Worm (Caenorhabditis elegans) whole organism, young adult: ENCODE measurements around the gene R08C7.4.

Source experiments
- B0035.1 ChIP-seq: sonication (generic microtip); optimal IDR thresholded peaks from 2 replicates; lab custom pipeline; 2016; ENCODE audit warnings: missing genetic modification characterization, mild to moderate bottlenecking, missing compliant biosample characterization, missing genotype, missing genetic modification reagents
- C06A6.2 ChIP-seq: fragments of 200-800 bp; sonication (Bioruptor generic); conservative IDR thresholded peaks from 2 replicates; pipeline ENCODE4 v1.3.6; 2022; ENCODE audit warnings: missing genetic modification characterization, missing compliant biosample characterization
- C17E4.6 ChIP-seq: fragments of 200-800 bp; sonication (Bioruptor generic); IDR thresholded peaks from 2 replicates; pipeline ENCODE4 v1.3.6; 2022; ENCODE audit warnings: missing genetic modification reagents, missing genetic modification characterization, missing compliant biosample characterization
- D2030.7 ChIP-seq: fragments of 200-800 bp; sonication (Bioruptor generic); IDR thresholded peaks from 2 replicates; pipeline ENCODE4 v1.3.6; 2022; ENCODE audit warnings: missing genetic modification reagents, missing genetic modification characterization, missing compliant biosample characterization
- F33H1.4 ChIP-seq: fragments of 200-800 bp; sonication (Bioruptor generic); IDR thresholded peaks from 2 replicates; pipeline ENCODE4 v1.3.6; 2022; ENCODE audit warnings: missing genetic modification reagents, missing genetic modification characterization, missing compliant biosample characterization
- F55B11.4 ChIP-seq: sonication (generic microtip); optimal IDR thresholded peaks from 2 replicates; lab custom pipeline; 2016; ENCODE audit warnings: missing compliant biosample characterization, missing genetic modification characterization, borderline replicate concordance; ENCODE audit not compliant: insufficient read depth
- T26A5.8 ChIP-seq: sonication (generic microtip); optimal IDR thresholded peaks from 2 replicates; lab custom pipeline; 2016; ENCODE audit warnings: missing genetic modification characterization, missing compliant biosample characterization
- Y53G8AR.9 ChIP-seq: fragments of 200-800 bp; sonication (Bioruptor generic); conservative IDR thresholded peaks from 2 replicates; pipeline ENCODE4 v1.3.6; 2022; ENCODE audit warnings: missing genetic modification reagents, missing genetic modification characterization, missing compliant biosample characterization
- Y79H2A.3 ChIP-seq: fragments of 200-800 bp; sonication (Bioruptor generic); conservative IDR thresholded peaks from 2 replicates; pipeline ENCODE4 v1.3.6; 2022; ENCODE audit warnings: missing genetic modification reagents, missing genetic modification characterization, missing compliant biosample characterization
- akir-1 ChIP-seq: fragments of 200-800 bp; sonication (Bioruptor generic); optimal IDR thresholded peaks from 2 replicates; lab custom pipeline; 2018; ENCODE audit warnings: mild to moderate bottlenecking, missing genetic modification characterization, moderate library complexity, missing compliant biosample characterization
- aptf-2 ChIP-seq: fragments of 200-800 bp; sonication (Bioruptor generic); conservative IDR thresholded peaks from 2 replicates; pipeline ENCODE4 v1.3.6; 2022; ENCODE audit warnings: missing genetic modification reagents, missing genetic modification characterization, missing compliant biosample characterization
- attf-3 ChIP-seq: fragments of 200-800 bp; sonication (Bioruptor generic); conservative IDR thresholded peaks from 2 replicates; pipeline ENCODE4 v1.3.6; 2022; ENCODE audit warnings: missing genetic modification reagents, missing genetic modification characterization, missing compliant biosample characterization
- attf-5 ChIP-seq: fragments of 200-800 bp; sonication (Bioruptor generic); optimal IDR thresholded peaks from 2 replicates; lab custom pipeline; 2018; ENCODE audit warnings: mild to moderate bottlenecking, missing genetic modification characterization, missing compliant biosample characterization
- attf-6 ChIP-seq: fragments of 200-800 bp; sonication (Bioruptor generic); IDR thresholded peaks from 2 replicates; pipeline ENCODE4 v1.3.6; 2022; ENCODE audit warnings: missing genetic modification reagents, missing genetic modification characterization, missing compliant biosample characterization
- bed-1 ChIP-seq: fragments of 200-800 bp; sonication (Bioruptor generic); IDR thresholded peaks from 2 replicates; pipeline ENCODE4 v1.3.6; 2022; ENCODE audit warnings: missing genetic modification reagents, missing genetic modification characterization, missing compliant biosample characterization
- cebp-1 ChIP-seq, 2 experiments: fragments of 200-800 bp in 1 of 2; sonication (Bioruptor generic) in 1 of 2; sonication (generic microtip) in 1 of 2; IDR thresholded peaks in 1 of 2; optimal IDR thresholded peaks in 1 of 2; 2 replicates each; pipeline versions ENCODE4 v1.3.6 to Lab custom; 2017 to 2022; ENCODE audit warnings: missing compliant biosample characterization in 2 of 2, missing genetic modification characterization in 2 of 2, mild to moderate bottlenecking in 1 of 2, missing genetic modification reagents in 1 of 2, moderate library complexity in 1 of 2
- cebp-2 ChIP-seq: fragments of 200-800 bp; sonication (Bioruptor generic); IDR thresholded peaks from 2 replicates; pipeline ENCODE4 v1.3.6; 2022; ENCODE audit warnings: missing genetic modification characterization, missing compliant biosample characterization
- ceh-27 ChIP-seq: fragments of 200-800 bp; sonication (Bioruptor generic); optimal IDR thresholded peaks from 2 replicates; lab custom pipeline; 2018; ENCODE audit warnings: mild to moderate bottlenecking, missing genetic modification characterization, moderate library complexity, missing compliant biosample characterization
- ceh-40 ChIP-seq: fragments of 200-800 bp; sonication (Bioruptor generic); IDR thresholded peaks from 2 replicates; pipeline ENCODE4 v1.3.6; 2022; ENCODE audit warnings: missing genetic modification characterization, missing compliant biosample characterization
- die-1 ChIP-seq: sonication (generic microtip); optimal IDR thresholded peaks from 2 replicates; lab custom pipeline; 2016; ENCODE audit warnings: missing genotype, mild to moderate bottlenecking, missing genetic modification characterization, missing compliant biosample characterization
- dpff-1 ChIP-seq: sonication (generic microtip); optimal IDR thresholded peaks from 2 replicates; lab custom pipeline; 2017; ENCODE audit warnings: mild to moderate bottlenecking, missing genetic modification characterization, missing compliant biosample characterization
- dpl-1 ChIP-seq: fragments of 150-350 bp; optimal IDR thresholded peaks from 2 replicates; lab custom pipeline; 2014; ENCODE audit warnings: missing biosample characterization, missing genetic modification reagents, missing genetic modification characterization
- efl-1 ChIP-seq: fragments of 150-350 bp; optimal IDR thresholded peaks from 2 replicates; lab custom pipeline; 2014; ENCODE audit warnings: missing biosample characterization, missing genetic modification reagents, missing genetic modification characterization
- egrh-3 ChIP-seq: fragments of 200-800 bp; sonication (Bioruptor generic); IDR thresholded peaks from 2 replicates; pipeline ENCODE4 v1.3.6; 2022; ENCODE audit warnings: missing genetic modification reagents, missing genetic modification characterization, missing compliant biosample characterization
- fkh-3 ChIP-seq: sonication (generic microtip); optimal IDR thresholded peaks from 2 replicates; lab custom pipeline; 2016; ENCODE audit warnings: mild to moderate bottlenecking, missing genetic modification characterization, missing compliant biosample characterization
- gei-17 ChIP-seq: fragments of 200-800 bp; sonication (Bioruptor generic); optimal IDR thresholded peaks from 2 replicates; lab custom pipeline; 2018; ENCODE audit warnings: mild to moderate bottlenecking, missing genetic modification characterization, missing compliant biosample characterization
- hlh-26 ChIP-seq: fragments of 200-800 bp; sonication (Bioruptor generic); conservative IDR thresholded peaks from 2 replicates; pipeline ENCODE4 v1.3.6; 2022; ENCODE audit warnings: missing genetic modification reagents, missing genetic modification characterization, missing compliant biosample characterization
- hmg-1.2 ChIP-seq: fragments of 200-800 bp; sonication (Bioruptor generic); IDR thresholded peaks from 2 replicates; pipeline ENCODE4 v1.3.6; 2022; ENCODE audit warnings: missing genetic modification reagents, missing genetic modification characterization, missing compliant biosample characterization
- lag-1 ChIP-seq: fragments of 200-800 bp; sonication (Bioruptor generic); IDR thresholded peaks from 2 replicates; pipeline ENCODE4 v1.3.6; 2022; ENCODE audit warnings: missing genetic modification reagents, missing genetic modification characterization, missing compliant biosample characterization
- lin-54 ChIP-seq: fragments of 200-800 bp; sonication (Bioruptor generic); optimal IDR thresholded peaks from 2 replicates; lab custom pipeline; 2018; ENCODE audit warnings: mild to moderate bottlenecking, missing genetic modification characterization, missing compliant biosample characterization
- lsy-27 ChIP-seq: sonication (generic microtip); optimal IDR thresholded peaks from 2 replicates; lab custom pipeline; 2017; ENCODE audit warnings: missing genetic modification characterization, mild to moderate bottlenecking, missing compliant biosample characterization, antibody characterized with exemption, missing genotype, borderline replicate concordance; ENCODE audit not compliant: insufficient read depth
- madf-3 ChIP-seq: fragments of 200-800 bp; sonication (Bioruptor generic); IDR thresholded peaks from 2 replicates; pipeline ENCODE4 v1.3.6; 2022; ENCODE audit warnings: missing genetic modification reagents, missing genetic modification characterization, missing compliant biosample characterization
- madf-8 ChIP-seq: fragments of 200-800 bp; sonication (Bioruptor generic); conservative IDR thresholded peaks from 2 replicates; pipeline ENCODE4 v1.3.6; 2022; ENCODE audit warnings: missing genetic modification reagents, missing genetic modification characterization, missing compliant biosample characterization
- mcd-1 ChIP-seq: fragments of 200-800 bp; sonication (Bioruptor generic); IDR thresholded peaks from 2 replicates; pipeline ENCODE4 v1.3.6; 2022; ENCODE audit warnings: missing genetic modification reagents, missing genetic modification characterization, missing compliant biosample characterization
- mel-28 ChIP-seq: sonication (generic microtip); optimal IDR thresholded peaks from 2 replicates; lab custom pipeline; 2016; ENCODE audit warnings: borderline replicate concordance, mild to moderate bottlenecking, missing genetic modification characterization, missing compliant biosample characterization
- mes-4 ChIP-seq: sonication (generic microtip); optimal IDR thresholded peaks from 2 replicates; lab custom pipeline; 2016; ENCODE audit warnings: missing genotype, missing genetic modification characterization, missing compliant biosample characterization
- mxl-1 ChIP-seq: sonication (generic microtip); optimal IDR thresholded peaks from 2 replicates; lab custom pipeline; 2016; ENCODE audit warnings: missing genetic modification characterization, missing compliant biosample characterization
- nfya-1 ChIP-seq: sonication (generic microtip); optimal IDR thresholded peaks from 2 replicates; lab custom pipeline; 2017; ENCODE audit warnings: antibody characterized with exemption, missing compliant biosample characterization, missing genetic modification characterization, borderline replicate concordance; ENCODE audit not compliant: insufficient read depth
- nhr-120 ChIP-seq: fragments of 200-800 bp; sonication (Bioruptor generic); IDR thresholded peaks from 2 replicates; pipeline ENCODE4 v1.3.6; 2022; ENCODE audit warnings: missing genetic modification characterization, missing compliant biosample characterization
- nhr-27 ChIP-seq: fragments of 200-800 bp; sonication (Bioruptor generic); optimal IDR thresholded peaks from 2 replicates; lab custom pipeline; 2018; ENCODE audit warnings: mild to moderate bottlenecking, missing genetic modification characterization, moderate library complexity, missing compliant biosample characterization
- rec-8 ChIP-seq, 2 experiments: sonication (generic microtip); optimal IDR thresholded peaks; 2 replicates each; lab custom pipeline; 2016; ENCODE audit warnings: mild to moderate bottlenecking in 2 of 2, missing genetic modification characterization in 2 of 2, missing genetic modification reagents in 2 of 2, missing genotype in 2 of 2, missing biosample characterization in 1 of 2, missing compliant biosample characterization in 1 of 2, moderate library complexity in 1 of 2
- rpc-1 ChIP-seq, 2 experiments: fragments of 150-350 bp in 1 of 2; sonication (generic microtip) in 1 of 2; optimal IDR thresholded peaks; 2 replicates each; lab custom pipeline; 2014 to 2018; ENCODE audit warnings: missing biosample characterization in 1 of 2, missing genetic modification characterization in 1 of 2, missing genetic modification reagents in 1 of 2, missing genotype in 1 of 2
- sea-2 ChIP-seq: fragments of 200-800 bp; sonication (Bioruptor generic); IDR thresholded peaks from 2 replicates; pipeline ENCODE4 v1.3.6; 2022; ENCODE audit warnings: missing genetic modification characterization, missing compliant biosample characterization
- snpc-3.4 ChIP-seq: sonication (generic microtip); optimal IDR thresholded peaks from 2 replicates; lab custom pipeline; 2017; ENCODE audit warnings: missing genetic modification characterization, mild to moderate bottlenecking, missing compliant biosample characterization, antibody characterized with exemption, moderate library complexity, missing genotype, missing genetic modification reagents
- zfh-2 ChIP-seq: fragments of 200-800 bp; sonication (Bioruptor generic); conservative IDR thresholded peaks from 2 replicates; pipeline ENCODE4 v1.3.6; 2022; ENCODE audit warnings: missing genetic modification reagents, missing genetic modification characterization, missing compliant biosample characterization
- ztf-28 ChIP-seq: fragments of 200-800 bp; sonication (Bioruptor generic); IDR thresholded peaks from 2 replicates; pipeline ENCODE4 v1.3.6; 2022; ENCODE audit warnings: missing genetic modification reagents, missing genetic modification characterization, missing compliant biosample characterization
- ztf-3 ChIP-seq: fragments of 200-800 bp; sonication (Bioruptor generic); optimal IDR thresholded peaks from 2 replicates; lab custom pipeline; 2018; ENCODE audit warnings: mild to moderate bottlenecking, missing genetic modification characterization, missing compliant biosample characterization

Gene R08C7.4

DNA sequence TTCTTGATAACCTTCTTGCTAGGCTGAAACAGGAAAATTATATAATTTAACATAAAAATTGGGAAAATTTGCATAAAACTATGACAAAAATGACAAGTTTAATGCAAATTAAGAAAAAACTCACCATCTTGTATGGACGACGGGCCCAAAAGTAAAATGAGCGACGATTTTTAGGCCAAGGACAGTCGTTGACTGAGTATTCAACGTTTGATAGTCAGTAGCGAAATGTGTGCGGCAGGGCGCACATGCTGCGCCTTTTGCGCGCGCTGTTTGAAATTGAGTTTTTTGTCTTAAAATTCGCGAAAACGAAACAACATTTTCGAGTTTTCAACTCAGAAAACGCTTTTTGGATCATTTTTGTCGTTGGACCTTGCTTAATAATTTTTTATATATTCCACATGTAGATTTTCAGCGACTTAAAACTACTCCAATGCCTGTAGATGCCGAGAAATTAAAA, 44.4 kb upstream of the R08C7.4 start, which contains the start of the genes rpl-7A and set-21:
Gene rpl-7A (minus strand): TSS at position 153 of the 457 bp plus-strand sequence.
Gene set-21 (plus strand): TSS at position 407 of the 457 bp plus-strand sequence.
- TF ChIP-seq akir-1 (no peak), mel-28 (tag; lab: Kevin White, UChicago) (peak; percentile 24), cebp-1 (GFP tag; IDR thresholded peaks at IDR 0.05; lab: Robert Waterston, UW) (peak; percentile 86), cebp-1 (tag; optimal IDR thresholded peaks at IDR 0.05; lab: Kevin White, UChicago) (peak; percentile 93), attf-6 (peak; percentile 78), fkh-3 (no peak), F33H1.4 (peak; percentile 96), rpc-1 (optimal IDR thresholded peaks at IDR 0.05; lab: Kevin White, UChicago) (no peak), rpc-1 (tag; optimal IDR thresholded peaks at IDR 0.05; lab: Kevin White, UChicago) (no peak), nhr-27 (tag; lab: Kevin White, UChicago) (no peak), cebp-2 (GFP tag; lab: Robert Waterston, UW) (peak; percentile 92; the same call in 1 of the 2 replicates), ztf-28 (GFP tag; lab: Robert Waterston, UW) (peak; percentile 97), T26A5.8 (tag; lab: Kevin White, UChicago) (no peak), ztf-3 (no peak), attf-5 (peak; percentile 99), dpl-1 (GFP tag; lab: Kevin White, UChicago) (peak; percentile 82), die-1 (no peak), lin-54 (peak; percentile 99), F55B11.4 (tag; lab: Kevin White, UChicago) (no peak), Y53G8AR.9 (peak; percentile 99), hmg-1.2 (GFP tag; lab: Robert Waterston, UW) (peak; percentile 99), lag-1 (GFP tag; lab: Robert Waterston, UW) (no peak), egrh-3 (GFP tag; lab: Robert Waterston, UW) (peak; percentile 69), madf-8 (GFP tag; lab: Robert Waterston, UW) (peak; percentile 86), hlh-26 (GFP tag; lab: Robert Waterston, UW) (no peak), dpff-1 (no peak), lsy-27 (tag; lab: Kevin White, UChicago) (no peak), nfya-1 (tag; lab: Kevin White, UChicago) (no peak), rec-8 (tag; optimal IDR thresholded peaks at IDR 0.05; lab: Kevin White, UChicago) (no peak), Y79H2A.3 (peak; percentile 79), sea-2 (GFP tag; lab: Robert Waterston, UW) (peak; percentile 89), madf-3 (GFP tag; lab: Robert Waterston, UW) (peak; percentile 97), B0035.1 (tag; lab: Kevin White, UChicago) (peak; percentile 36), snpc-3.4 (tag; lab: Kevin White, UChicago) (peak; percentile 77), mcd-1 (GFP tag; lab: Robert Waterston, UW) (peak; percentile 100), efl-1 (peak; percentile 89), gei-17 (peak; percentile 68), aptf-2 (GFP tag; lab: Robert Waterston, UW) (peak; percentile 88), attf-3 (GFP tag; lab: Robert Waterston, UW) (peak; percentile 87), ceh-27 (GFP tag; lab: Kevin White, UChicago) (peak; percentile 96), C06A6.2 (GFP tag; lab: Robert Waterston, UW) (peak; percentile 94), bed-1 (GFP tag; lab: Robert Waterston, UW) (peak; percentile 65; the same call in 1 of the 2 replicates), mes-4 (tag; lab: Kevin White, UChicago) (no peak), C17E4.6 (peak; percentile 91), nhr-120 (GFP tag; lab: Robert Waterston, UW) (no peak), mxl-1 (tag; lab: Kevin White, UChicago) (no peak), D2030.7 (GFP tag; lab: Robert Waterston, UW) (peak; percentile 97), zfh-2 (peak; percentile 55; the same call in 1 of the 2 replicates), ceh-40 (GFP tag; lab: Robert Waterston, UW) (no peak; the same call in 1 of the 2 replicates)
